Fruit fly (Drosophila melanogaster): ENCODE data around the gene CG44037.

CG44037 gene

DNA sequence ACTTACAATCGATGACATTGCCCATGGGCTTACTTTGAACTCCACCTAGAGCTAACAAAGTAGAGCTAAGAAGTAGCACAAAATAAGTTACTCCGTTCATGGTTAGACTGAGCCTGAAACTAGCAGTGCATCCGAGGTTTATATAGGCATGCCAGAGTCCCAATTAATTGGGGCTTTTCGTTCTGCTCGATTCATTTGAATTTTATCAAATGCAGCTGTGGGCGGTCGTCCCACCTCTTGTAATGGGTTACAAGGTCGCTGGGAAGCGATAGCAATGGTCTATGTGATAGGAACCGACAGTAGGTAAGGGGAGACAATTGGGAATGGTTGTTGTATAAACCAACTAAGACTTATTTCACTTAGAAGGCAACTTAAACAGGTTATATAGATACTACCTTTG is 32.3 kb upstream of the CG44037 start, which contains the start of gene CG12256:
CG12256 (minus strand) TSS at position 101 of the 400 bp plus-strand sequence.
- TF ChIP-seq Dfd (GFP tag; optimal IDR thresholded peaks at IDR 0.05) (no peak), Abd-B (GFP tag; optimal IDR thresholded peaks at IDR 0.05) (no peak), ey (GFP tag; optimal IDR thresholded peaks at IDR 0.05) (no peak), brk (GFP tag; optimal IDR thresholded peaks at IDR 0.05) (no peak), rgr (GFP tag; optimal IDR thresholded peaks at IDR 0.05) (no peak), jim (GFP tag; optimal IDR thresholded peaks at IDR 0.05) (no peak), br (GFP tag; optimal IDR thresholded peaks at IDR 0.05) (no peak), woc (GFP tag; optimal IDR thresholded peaks at IDR 0.05) (no peak), dl (GFP tag; optimal IDR thresholded peaks at IDR 0.05; ENCODE audit: insufficient read depth in 1 of 2, partially characterized antibody in 2 of 2) (no peak), usp (GFP tag; optimal IDR thresholded peaks at IDR 0.05) (no peak), Hr83 (GFP tag; optimal IDR thresholded peaks at IDR 0.05; ENCODE audit: poor library complexity, severe bottlenecking) (no peak), sv (GFP tag; optimal IDR thresholded peaks at IDR 0.05) (no peak), dsf (GFP tag; optimal IDR thresholded peaks at IDR 0.05; ENCODE audit: borderline replicate concordance) (no peak), foxo (GFP tag; optimal IDR thresholded peaks at IDR 0.05) (no peak), CG32264 (GFP tag; optimal IDR thresholded peaks at IDR 0.05) (no peak)

DNA sequence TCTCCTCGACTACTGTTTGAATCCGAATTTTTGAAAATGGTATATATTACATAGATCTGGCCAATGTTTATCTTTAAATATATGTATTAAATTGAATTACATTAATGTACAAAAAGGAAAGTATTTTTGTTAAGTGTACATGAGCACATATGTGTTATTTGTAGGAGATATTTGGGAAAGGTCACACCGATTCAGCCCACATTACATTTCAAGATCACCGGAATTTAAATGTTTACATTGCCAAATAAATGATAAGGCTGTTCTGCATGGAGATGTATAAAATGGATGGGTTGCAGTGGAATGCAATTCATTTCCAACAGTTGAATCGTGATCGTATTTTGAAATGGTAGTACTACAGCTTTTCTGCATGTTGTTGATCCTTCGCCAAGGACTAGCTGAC is 29.4 kb upstream of the CG44037 start, which contains the start of gene CG3916:
CG3916 (plus strand) TSS at position 301 of the 400 bp plus-strand sequence.
- no peak for TF ChIP-seq sv (GFP tag; optimal IDR thresholded peaks at IDR 0.05)
- no peak for TF ChIP-seq fru (GFP tag; optimal IDR thresholded peaks at IDR 0.05)
- no peak for TF ChIP-seq ey (GFP tag; optimal IDR thresholded peaks at IDR 0.05)
- TF ChIP-seq psq (GFP tag; optimal IDR thresholded peaks at IDR 0.05): no peak
- no peak for TF ChIP-seq CrebA (GFP tag; optimal IDR thresholded peaks at IDR 0.05; ENCODE audit: borderline replicate concordance)

DNA sequence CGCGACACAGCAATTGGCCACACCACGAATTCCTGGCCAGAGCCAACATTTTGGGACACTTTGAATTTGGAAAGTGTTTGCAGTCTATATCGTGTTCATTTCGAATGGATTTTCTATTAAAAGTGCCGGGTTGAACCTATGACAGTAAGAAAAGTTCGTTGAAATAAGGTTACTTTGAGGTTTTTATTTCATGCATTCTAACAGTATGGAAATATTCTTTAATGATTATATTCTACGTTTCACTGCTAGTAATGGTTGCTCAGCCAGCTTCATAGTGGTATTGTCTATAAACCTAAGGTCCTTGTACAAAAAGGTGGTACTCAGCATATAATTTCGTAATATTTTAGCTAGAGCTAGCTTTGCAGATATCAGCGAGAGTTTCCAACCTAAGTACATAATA is 25.9 kb upstream of the CG44037 start, which contains the start of gene Pglym87:
Pglym87 (minus strand) TSS at position 101 of the 400 bp plus-strand sequence.
- TF ChIP-seq ey (GFP tag; optimal IDR thresholded peaks at IDR 0.05) (no peak), br (GFP tag; optimal IDR thresholded peaks at IDR 0.05) (no peak), pan (optimal IDR thresholded peaks at IDR 0.05) (no peak), OdsH (GFP tag; optimal IDR thresholded peaks at IDR 0.05) (no peak), Hnf4 (GFP tag; optimal IDR thresholded peaks at IDR 0.05) (no peak)

DNA sequence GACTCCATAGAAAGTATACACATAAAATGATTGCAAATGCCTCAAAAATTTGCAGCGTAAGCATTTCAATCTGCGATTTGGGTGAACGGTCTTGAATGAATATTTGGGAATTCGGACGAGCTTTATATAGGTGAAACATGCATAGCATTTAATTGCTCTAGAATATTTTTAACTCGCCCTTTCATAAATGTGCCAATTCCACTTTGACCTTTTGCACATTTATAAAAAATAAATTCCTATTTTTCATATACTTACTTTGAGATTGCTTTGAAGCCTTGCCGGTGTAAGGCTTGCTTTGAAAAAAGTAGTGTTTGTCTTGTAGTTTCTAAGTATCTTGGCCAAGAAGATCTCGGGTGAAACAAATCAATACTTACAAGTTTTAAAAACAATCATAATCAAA is 24.0 kb upstream of the CG44037 start, which contains the start of gene Cyp313a5:
Cyp313a5 (minus strand) TSS at position 101 of the 400 bp plus-strand sequence.
- TF ChIP-seq sage (GFP tag; optimal IDR thresholded peaks at IDR 0.05) (no peak), Abd-B (GFP tag; optimal IDR thresholded peaks at IDR 0.05) (no peak), Mio (GFP tag; optimal IDR thresholded peaks at IDR 0.05) (no peak), psq (GFP tag; optimal IDR thresholded peaks at IDR 0.05) (no peak), h (GFP tag; optimal IDR thresholded peaks at IDR 0.05) (no peak), tai (GFP tag; optimal IDR thresholded peaks at IDR 0.05) (no peak), brk (GFP tag; optimal IDR thresholded peaks at IDR 0.05) (no peak), N (GFP tag; optimal IDR thresholded peaks at IDR 0.05) (no peak), woc (GFP tag; optimal IDR thresholded peaks at IDR 0.05) (no peak), CG32264 (GFP tag; optimal IDR thresholded peaks at IDR 0.05) (no peak), Jra (GFP tag; optimal IDR thresholded peaks at IDR 0.05) (no peak)

DNA sequence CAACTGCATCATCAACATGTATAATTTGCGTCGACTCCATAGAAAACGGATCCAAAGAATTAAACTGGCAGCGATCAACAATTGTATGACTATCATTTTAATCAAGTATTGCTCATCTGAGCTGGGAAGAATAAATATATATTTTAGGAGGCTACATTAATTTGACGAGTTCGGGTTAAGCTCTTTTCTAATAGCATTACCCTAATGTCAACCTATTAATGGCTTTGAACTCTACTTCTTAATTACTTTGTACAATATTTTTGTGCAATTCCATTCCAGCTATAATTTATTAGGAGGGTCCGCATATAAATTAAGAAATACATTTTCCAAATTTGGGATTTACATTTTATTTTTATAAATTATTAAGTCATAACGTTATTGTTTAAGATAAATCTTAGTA is 21.7 kb upstream of the CG44037 start, which contains the start of gene Cyp313a2:
Cyp313a2 (minus strand) TSS at position 101 of the 400 bp plus-strand sequence.
- TF ChIP-seq brk (GFP tag; optimal IDR thresholded peaks at IDR 0.05): no peak

DNA sequence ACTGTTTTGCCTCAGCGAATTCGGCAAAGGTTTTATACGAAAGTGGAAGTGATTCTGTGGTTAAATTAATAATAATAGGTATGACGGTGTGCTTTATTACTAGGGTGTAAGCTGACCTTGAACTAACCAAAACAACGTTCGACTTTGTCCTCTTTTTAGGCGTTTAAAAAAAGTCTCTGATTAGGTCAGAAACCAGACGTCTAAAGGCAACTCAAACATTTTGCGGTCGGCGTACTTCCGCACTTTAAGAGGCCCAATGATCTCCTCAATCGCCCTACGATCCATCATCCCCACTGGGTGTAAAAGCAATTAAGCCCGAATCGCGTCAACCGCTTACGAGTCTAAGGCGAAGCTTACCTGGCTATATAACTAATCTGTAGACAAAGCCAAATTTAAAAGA is 19.4 kb upstream of the CG44037 start, which contains the start of gene Cyp313a3:
Cyp313a3 (minus strand) TSS at position 101 of the 400 bp plus-strand sequence.
- TF ChIP-seq Hnf4 (GFP tag; optimal IDR thresholded peaks at IDR 0.05) (no peak), CG9705 (GFP tag; optimal IDR thresholded peaks at IDR 0.05) (no peak), tai (GFP tag; optimal IDR thresholded peaks at IDR 0.05) (no peak), Vsx2 (GFP tag; optimal IDR thresholded peaks at IDR 0.05; ENCODE audit: partially characterized antibody) (no peak), GATAd (GFP tag; optimal IDR thresholded peaks at IDR 0.05) (no peak), sage (GFP tag; optimal IDR thresholded peaks at IDR 0.05) (no peak), Rel (GFP tag; optimal IDR thresholded peaks at IDR 0.05) (no peak), Rel (tag; optimal IDR thresholded peaks at IDR 0.05) (no peak), rgr (GFP tag; optimal IDR thresholded peaks at IDR 0.05) (no peak), dl (GFP tag; optimal IDR thresholded peaks at IDR 0.05; ENCODE audit: insufficient read depth in 1 of 2, partially characterized antibody in 2 of 2) (no peak), h (GFP tag; optimal IDR thresholded peaks at IDR 0.05) (no peak), Dfd (GFP tag; optimal IDR thresholded peaks at IDR 0.05) (no peak), pan (optimal IDR thresholded peaks at IDR 0.05) (no peak), CrebA (GFP tag; optimal IDR thresholded peaks at IDR 0.05; ENCODE audit: borderline replicate concordance) (no peak)
